Worm (Caenorhabditis elegans) whole organism, L2 larva: ENCODE data around the gene tag-124.

ENCODE experiments used
- C34F6.9 ChIP-seq: fragments of 150-350 bp; optimal IDR thresholded peaks from 2 replicates; lab custom pipeline; 2014; ENCODE audit warnings: missing biosample characterization, missing genetic modification characterization
- F13H6.1 ChIP-seq: sonication (generic microtip); optimal IDR thresholded peaks from 2 replicates; lab custom pipeline; 2016; ENCODE audit warnings: missing genetic modification characterization, missing compliant biosample characterization
- R02D3.7 ChIP-seq: fragments of 150-350 bp; optimal IDR thresholded peaks from 2 replicates; lab custom pipeline; 2014; ENCODE audit warnings: missing biosample characterization, missing genetic modification characterization
- Y55F3AM.14 ChIP-seq: fragments of 200-800 bp; sonication (Bioruptor generic); optimal IDR thresholded peaks from 2 replicates; lab custom pipeline; 2018; ENCODE audit warnings: mild to moderate bottlenecking, missing genetic modification characterization, missing compliant biosample characterization
- ZK546.5 ChIP-seq: sonication (generic microtip); optimal IDR thresholded peaks from 2 replicates; lab custom pipeline; 2017; ENCODE audit warnings: missing biosample characterization, missing genetic modification characterization
- alr-1 ChIP-seq: fragments of 150-350 bp; optimal IDR thresholded peaks from 2 replicates; lab custom pipeline; 2014; ENCODE audit warnings: missing biosample characterization, missing genetic modification characterization
- ama-1 ChIP-seq: fragments of 150-350 bp; optimal IDR thresholded peaks from 2 replicates; lab custom pipeline; 2018; ENCODE audit warnings: inconsistent platforms
- blmp-1 ChIP-seq: sonication (generic microtip); optimal IDR thresholded peaks from 2 replicates; lab custom pipeline; 2017; ENCODE audit warnings: missing genetic modification characterization, mild to moderate bottlenecking, missing compliant biosample characterization, antibody characterized with exemption, moderate library complexity; ENCODE audit not compliant: insufficient read depth
- ceh-16 ChIP-seq: fragments of 150-350 bp; optimal IDR thresholded peaks from 2 replicates; lab custom pipeline; 2014; ENCODE audit warnings: missing biosample characterization, missing genetic modification characterization
- ceh-82 ChIP-seq: fragments of 150-350 bp; optimal IDR thresholded peaks from 2 replicates; lab custom pipeline; 2014; ENCODE audit warnings: missing biosample characterization, missing genetic modification characterization
- crh-2 ChIP-seq: sonication (generic microtip); optimal IDR thresholded peaks from 2 replicates; lab custom pipeline; 2017; ENCODE audit warnings: missing biosample characterization, missing genetic modification characterization
- dmd-4 ChIP-seq: sonication (generic microtip); optimal IDR thresholded peaks from 2 replicates; lab custom pipeline; 2017; ENCODE audit warnings: missing biosample characterization, missing genetic modification characterization
- elt-1 ChIP-seq: fragments of 150-350 bp; optimal IDR thresholded peaks from 2 replicates; lab custom pipeline; 2014; ENCODE audit warnings: missing biosample characterization, missing genetic modification characterization
- elt-3 ChIP-seq: sonication (generic microtip); optimal IDR thresholded peaks from 2 replicates; lab custom pipeline; 2017; ENCODE audit warnings: missing biosample characterization, missing genetic modification characterization
- fos-1 ChIP-seq: fragments of 150-350 bp; optimal IDR thresholded peaks from 2 replicates; lab custom pipeline; 2014; ENCODE audit warnings: missing biosample characterization, missing genetic modification characterization
- gmeb-1 ChIP-seq: fragments of 150-350 bp; optimal IDR thresholded peaks from 2 replicates; lab custom pipeline; 2014; ENCODE audit warnings: missing biosample characterization, missing genetic modification characterization
- lin-11 ChIP-seq: fragments of 150-350 bp; sonication (generic microtip); optimal IDR thresholded peaks from 2 replicates; lab custom pipeline; 2014; ENCODE audit warnings: missing biosample characterization, missing genetic modification characterization, inconsistent platforms, mixed read lengths
- lin-13 ChIP-seq: fragments of 150-350 bp; optimal IDR thresholded peaks from 2 replicates; lab custom pipeline; 2014; ENCODE audit warnings: missing biosample characterization, missing genetic modification reagents, missing genetic modification characterization
- lin-39 ChIP-seq: fragments of 150-350 bp; optimal IDR thresholded peaks from 2 replicates; lab custom pipeline; 2014; ENCODE audit warnings: missing biosample characterization, missing genetic modification reagents, missing genetic modification characterization
- lsy-2 ChIP-seq, 2 experiments: fragments of 150-350 bp in 1 of 2; sonication (generic microtip) in 1 of 2; optimal IDR thresholded peaks; 2 replicates each; lab custom pipeline; 2014 to 2017; ENCODE audit warnings: missing biosample characterization in 2 of 2, missing genetic modification characterization in 2 of 2
- mbf-1 ChIP-seq: sonication (generic microtip); optimal IDR thresholded peaks from 2 replicates; lab custom pipeline; 2017; ENCODE audit warnings: missing biosample characterization, missing genetic modification characterization
- mdl-1 ChIP-seq, 2 experiments: fragments of 150-350 bp in 1 of 2; sonication (generic microtip) in 1 of 2; optimal IDR thresholded peaks; 2 replicates each; lab custom pipeline; 2017; ENCODE audit warnings: missing biosample characterization in 2 of 2, missing genetic modification characterization in 2 of 2
- nhr-11 ChIP-seq: fragments of 150-350 bp; optimal IDR thresholded peaks from 2 replicates; lab custom pipeline; 2014; ENCODE audit warnings: missing biosample characterization, missing genetic modification characterization
- nhr-12 ChIP-seq: fragments of 150-350 bp; optimal IDR thresholded peaks from 2 replicates; lab custom pipeline; 2014; ENCODE audit warnings: missing biosample characterization, missing genetic modification characterization
- nhr-129 ChIP-seq: fragments of 150-350 bp; optimal IDR thresholded peaks from 2 replicates; lab custom pipeline; 2014; ENCODE audit warnings: missing biosample characterization, missing genetic modification characterization
- nhr-21 ChIP-seq: fragments of 150-350 bp; optimal IDR thresholded peaks from 2 replicates; lab custom pipeline; 2014; ENCODE audit warnings: missing biosample characterization, missing genetic modification characterization
- nhr-23 ChIP-seq: fragments of 150-350 bp; optimal IDR thresholded peaks from 2 replicates; lab custom pipeline; 2014; ENCODE audit warnings: missing biosample characterization, missing genetic modification reagents, missing genetic modification characterization
- nhr-237 ChIP-seq: fragments of 150-350 bp; optimal IDR thresholded peaks from 2 replicates; lab custom pipeline; 2014; ENCODE audit warnings: missing biosample characterization, missing genetic modification characterization
- nhr-25 ChIP-seq: fragments of 150-350 bp; sonication (generic microtip); optimal IDR thresholded peaks from 3 replicates; lab custom pipeline; 2014; ENCODE audit warnings: missing biosample characterization, missing genetic modification characterization
- nhr-6 ChIP-seq: fragments of 150-350 bp; optimal IDR thresholded peaks from 2 replicates; lab custom pipeline; 2014; ENCODE audit warnings: missing biosample characterization, missing genetic modification characterization
- nhr-77 ChIP-seq: fragments of 150-350 bp; optimal IDR thresholded peaks from 2 replicates; lab custom pipeline; 2014; ENCODE audit warnings: missing biosample characterization, missing genetic modification characterization
- peb-1 ChIP-seq: fragments of 150-350 bp; optimal IDR thresholded peaks from 2 replicates; lab custom pipeline; 2014; ENCODE audit warnings: missing biosample characterization, missing genetic modification characterization
- sem-4 ChIP-seq: fragments of 150-350 bp; optimal IDR thresholded peaks from 2 replicates; lab custom pipeline; 2014; ENCODE audit warnings: missing biosample characterization, missing genetic modification reagents, missing genetic modification characterization
- skn-1 ChIP-seq: sonication (generic microtip); optimal IDR thresholded peaks from 2 replicates; lab custom pipeline; 2017; ENCODE audit warnings: missing biosample characterization, missing genetic modification characterization
- sma-3 ChIP-seq: sonication (generic microtip); optimal IDR thresholded peaks from 2 replicates; lab custom pipeline; 2016; ENCODE audit warnings: missing genetic modification reagents, missing genetic modification characterization, missing compliant biosample characterization
- sma-9 ChIP-seq, 2 experiments: fragments of 150-350 bp in 1 of 2; sonication (generic microtip) in 1 of 2; optimal IDR thresholded peaks; 2 replicates each; lab custom pipeline; 2014 to 2016; ENCODE audit warnings: missing genetic modification characterization in 2 of 2, mild to moderate bottlenecking in 1 of 2, missing biosample characterization in 1 of 2, missing compliant biosample characterization in 1 of 2, missing genetic modification reagents in 1 of 2, moderate library complexity in 1 of 2
- snpc-4 ChIP-seq: fragments of 150-350 bp; optimal IDR thresholded peaks from 2 replicates; lab custom pipeline; 2014; ENCODE audit warnings: missing biosample characterization, missing genetic modification characterization
- unc-39 ChIP-seq: fragments of 150-350 bp; optimal IDR thresholded peaks from 2 replicates; lab custom pipeline; 2014; ENCODE audit warnings: missing biosample characterization, missing genetic modification characterization
- unc-55 ChIP-seq: fragments of 150-350 bp; sonication (generic microtip); optimal IDR thresholded peaks from 3 replicates; lab custom pipeline; 2014; ENCODE audit warnings: missing biosample characterization, missing genetic modification reagents, missing genetic modification characterization
- unc-62 ChIP-seq: fragments of 150-350 bp; optimal IDR thresholded peaks from 2 replicates; lab custom pipeline; 2014; ENCODE audit warnings: missing biosample characterization, missing genetic modification reagents, missing genetic modification characterization
- zag-1 ChIP-seq: fragments of 150-350 bp; optimal IDR thresholded peaks from 2 replicates; lab custom pipeline; 2014; ENCODE audit warnings: missing biosample characterization, missing genetic modification characterization
- ztf-1 ChIP-seq: fragments of 200-800 bp; sonication (Bioruptor generic); conservative IDR thresholded peaks from 2 replicates; pipeline ENCODE4 v1.3.6; 2022; ENCODE audit warnings: missing genetic modification characterization, missing compliant biosample characterization
- ztf-4 ChIP-seq: fragments of 150-350 bp; optimal IDR thresholded peaks from 2 replicates; lab custom pipeline; 2014; ENCODE audit warnings: missing biosample characterization, missing genetic modification characterization

tag-124 gene

ce11 chrII:9619402-9619862 lies 28.3 kb downstream of the tag-124 start (continued):
- TF ChIP-seq sma-3 (GFP tag; lab: Kevin White, UChicago): peak; percentile 73
- peak; percentile 41 for TF ChIP-seq C34F6.9 (tag; lab: Kevin White, UChicago)
- peak; percentile 45 for TF ChIP-seq crh-2 (tag; lab: Kevin White, UChicago)
- no peak for TF ChIP-seq ztf-4
- peak; percentile 62 for TF ChIP-seq ceh-16 (tag; lab: Kevin White, UChicago)
- peak; percentile 39 for TF ChIP-seq sma-9 (GFP tag; optimal IDR thresholded peaks at IDR 0.05; lab: Kevin White, UChicago)
- TF ChIP-seq sma-9 (tag; optimal IDR thresholded peaks at IDR 0.05; lab: Kevin White, UChicago): no peak
- TF ChIP-seq unc-55: no peak
- TF ChIP-seq ceh-82: no peak
- peak; percentile 32 for TF ChIP-seq skn-1 (tag; lab: Kevin White, UChicago)
- no peak for TF ChIP-seq nhr-12 (tag; lab: Kevin White, UChicago)
- TF ChIP-seq alr-1 (tag; lab: Kevin White, UChicago): no peak
- no peak for TF ChIP-seq nhr-11
- TF ChIP-seq R02D3.7 (tag; lab: Kevin White, UChicago): no peak
- peak; percentile 31 for TF ChIP-seq nhr-25 (tag; lab: Kevin White, UChicago)
- no peak for TF ChIP-seq nhr-23
- TF ChIP-seq lin-39 (tag; lab: Kevin White, UChicago): no peak
- no peak for TF ChIP-seq snpc-4 (tag; lab: Kevin White, UChicago)
- TF ChIP-seq ama-1 (lab: Kevin White, UChicago): peak; percentile 19
- TF ChIP-seq nhr-6 (tag; lab: Kevin White, UChicago): no peak
- no peak for TF ChIP-seq nhr-237 (tag; lab: Kevin White, UChicago)
- no peak for TF ChIP-seq lin-11
- TF ChIP-seq sem-4 (tag; lab: Kevin White, UChicago): no peak
- TF ChIP-seq, all 48 proteins: peak for 17

ce11 chrII:9619995-9620535 lies 29.0 kb downstream of the tag-124 start:
- TF ChIP-seq gmeb-1 (no peak), fos-1 (tag; lab: Kevin White, UChicago) (peak; percentile 45), nhr-21 (tag; lab: Kevin White, UChicago) (no peak), ztf-4 (no peak), nhr-129 (tag; lab: Kevin White, UChicago) (no peak), ama-1 (lab: Kevin White, UChicago) (peak; percentile 33), F13H6.1 (tag; lab: Kevin White, UChicago) (peak; percentile 13)
- TF ChIP-seq, all 48 proteins: peak for 3

ce11 chrII:9620616-9621015 lies 29.5 kb downstream of the tag-124 start:
- no peak for TF ChIP-seq mbf-1 (tag; lab: Kevin White, UChicago)
- no peak for TF ChIP-seq ceh-82
- no peak for TF ChIP-seq snpc-4 (tag; lab: Kevin White, UChicago)
- TF ChIP-seq ceh-16 (tag; lab: Kevin White, UChicago): no peak
- no peak for TF ChIP-seq unc-55
- TF ChIP-seq blmp-1 (tag; lab: Kevin White, UChicago): peak; percentile 4
- peak; percentile 15 for TF ChIP-seq sma-9 (GFP tag; optimal IDR thresholded peaks at IDR 0.05; lab: Kevin White, UChicago)
- no peak for TF ChIP-seq sma-9 (tag; optimal IDR thresholded peaks at IDR 0.05; lab: Kevin White, UChicago)
- TF ChIP-seq mdl-1 (tag; optimal IDR thresholded peaks at IDR 0.05; lab: Kevin White, UChicago): no peak
- TF ChIP-seq nhr-25 (tag; lab: Kevin White, UChicago): peak; percentile 59
- no peak for TF ChIP-seq peb-1 (tag; lab: Kevin White, UChicago)
- peak; percentile 29 for TF ChIP-seq nhr-6 (tag; lab: Kevin White, UChicago)
- TF ChIP-seq sma-3 (GFP tag; lab: Kevin White, UChicago): peak; percentile 1
- no peak for TF ChIP-seq nhr-77

- TF ChIP-seq unc-39: no peak
- TF ChIP-seq unc-62 (GFP tag; lab: Kevin White, UChicago): no peak
- no peak for TF ChIP-seq mbf-1 (tag; lab: Kevin White, UChicago)
- no peak for TF ChIP-seq lin-39 (tag; lab: Kevin White, UChicago)
- no peak for TF ChIP-seq alr-1 (tag; lab: Kevin White, UChicago)
- peak; percentile 1 for TF ChIP-seq unc-55
- TF ChIP-seq snpc-4 (tag; lab: Kevin White, UChicago): no peak
- no peak for TF ChIP-seq ZK546.5 (tag; lab: Kevin White, UChicago)
- no peak for TF ChIP-seq elt-1 (tag; lab: Kevin White, UChicago)
- TF ChIP-seq nhr-237 (tag; lab: Kevin White, UChicago): no peak
- TF ChIP-seq Y55F3AM.14 (GFP tag; lab: Kevin White, UChicago): no peak
- TF ChIP-seq lin-13 (GFP tag; lab: Kevin White, UChicago): no peak
- TF ChIP-seq dmd-4 (tag; lab: Kevin White, UChicago): no peak
- TF ChIP-seq ztf-4: no peak
- TF ChIP-seq F13H6.1 (tag; lab: Kevin White, UChicago): peak; percentile 70
- no peak for TF ChIP-seq R02D3.7 (tag; lab: Kevin White, UChicago)
- TF ChIP-seq fos-1 (tag; lab: Kevin White, UChicago): no peak
- TF ChIP-seq ztf-1 (GFP tag; lab: Robert Waterston, UW): no peak
- no peak for TF ChIP-seq nhr-23
- TF ChIP-seq skn-1 (tag; lab: Kevin White, UChicago): no peak
- no peak for TF ChIP-seq mdl-1 (tag; optimal IDR thresholded peaks at IDR 0.05; lab: Kevin White, UChicago)
- no peak for TF ChIP-seq peb-1 (tag; lab: Kevin White, UChicago)
- peak; percentile 50 for TF ChIP-seq sma-9 (GFP tag; optimal IDR thresholded peaks at IDR 0.05; lab: Kevin White, UChicago)
- TF ChIP-seq sma-9 (tag; optimal IDR thresholded peaks at IDR 0.05; lab: Kevin White, UChicago): no peak
- TF ChIP-seq C34F6.9 (tag; lab: Kevin White, UChicago): peak; percentile 61
- no peak for TF ChIP-seq zag-1 (tag; lab: Kevin White, UChicago)
- peak in 1 of 2 experiments; percentile 24 for TF ChIP-seq lsy-2 (tag; optimal IDR thresholded peaks at IDR 0.05; lab: Kevin White, UChicago)
- no peak for TF ChIP-seq elt-3 (tag; lab: Kevin White, UChicago)
- no peak for TF ChIP-seq nhr-11
- no peak for TF ChIP-seq gmeb-1
- no peak for TF ChIP-seq sma-3 (GFP tag; lab: Kevin White, UChicago)
These were observed 30.0 kb downstream of the tag-124 start for ce11 chrII:9621121-9621520.
